Worm (Caenorhabditis elegans) whole organism, L1 larva: ENCODE data around the gene pmp-3.

Experiments
- egl-27 ChIP-seq, 2 experiments: fragments of 150-350 bp in 1 of 2; sonication (generic microtip); optimal IDR thresholded peaks; 3 replicates each; lab custom pipeline; 2017 to 2018; ENCODE audit warnings: missing biosample characterization in 2 of 2, missing genetic modification characterization in 2 of 2, missing genetic modification reagents in 2 of 2
- hlh-17 ChIP-seq: fragments of 200-800 bp; sonication (Bioruptor generic); optimal IDR thresholded peaks from 2 replicates; lab custom pipeline; 2018; ENCODE audit warnings: missing genetic modification characterization, mild to moderate bottlenecking, missing compliant biosample characterization, moderate library complexity, borderline replicate concordance
- lin-13 ChIP-seq: fragments of 150-350 bp; optimal IDR thresholded peaks from 2 replicates; lab custom pipeline; 2014; ENCODE audit warnings: missing biosample characterization, missing genetic modification reagents, missing genetic modification characterization
- lsy-2 ChIP-seq, 2 experiments: fragments of 150-350 bp; optimal IDR thresholded peaks; 2 replicates each; lab custom pipeline; 2014; ENCODE audit warnings: missing biosample characterization in 2 of 2, missing genetic modification characterization in 2 of 2
- nhr-76 ChIP-seq: sonication (generic microtip); optimal IDR thresholded peaks from 2 replicates; lab custom pipeline; 2017; ENCODE audit warnings: missing biosample characterization, missing genetic modification characterization
- nhr-77 ChIP-seq: fragments of 150-350 bp; optimal IDR thresholded peaks from 2 replicates; lab custom pipeline; 2014; ENCODE audit warnings: missing biosample characterization, missing genetic modification characterization

ce11 chrV:14656970-14657369, 10.4 kb downstream of the pmp-3 start:
- no peak for TF ChIP-seq hlh-17 (GFP tag; lab: Kevin White, UChicago)
- no peak for TF ChIP-seq lin-13 (GFP tag; lab: Kevin White, UChicago)
- TF ChIP-seq egl-27 (tag; optimal IDR thresholded peaks at IDR 0.05; lab: Kevin White, UChicago), result no peak
- TF ChIP-seq lsy-2 (tag; optimal IDR thresholded peaks at IDR 0.05; lab: Kevin White, UChicago), result peak in 1 of 2 experiments; percentile 5
- no peak for TF ChIP-seq nhr-77 (tag; lab: Kevin White, UChicago)
- no peak for TF ChIP-seq nhr-76 (tag; lab: Kevin White, UChicago)
